Fruit fly (Drosophila melanogaster) whole organism, embryonic: ENCODE measurements around the gene CG1951.

ENCODE experiments used
- Asciz ChIP-seq: fragments of 200-800 bp; sonication (Bioruptor generic); optimal IDR thresholded peaks from 2 replicates; lab custom pipeline; 2017; ENCODE audit warnings: missing biosample characterization, mild to moderate bottlenecking, missing genetic modification characterization, missing genetic modification reagents
- Awh ChIP-seq: fragments of 200-800 bp; sonication (Bioruptor generic); IDR thresholded peaks from 2 replicates; pipeline ENCODE4, ENCODE4 v1.3.6; 2022; ENCODE audit warnings: missing biosample characterization, missing genetic modification characterization
- Bgb ChIP-seq: fragments of 200-800 bp; sonication (Bioruptor generic); IDR thresholded peaks from 2 replicates; pipeline ENCODE4 v1.3.6; 2022; ENCODE audit warnings: missing biosample characterization, missing genetic modification characterization; ENCODE audit not compliant: partially characterized antibody
- C15 ChIP-seq: fragments of 200-800 bp; sonication (Bioruptor generic); IDR thresholded peaks from 3 replicates; pipeline ENCODE4 v1.3.6; 2022; ENCODE audit warnings: missing biosample characterization, missing genetic modification characterization
- CG10274 ChIP-seq: fragments of 200-800 bp; sonication (Bioruptor generic); optimal IDR thresholded peaks from 3 replicates; lab custom pipeline; 2017; ENCODE audit warnings: missing biosample characterization, mild to moderate bottlenecking, missing genetic modification characterization
- CG10979 ChIP-seq: fragments of 200-800 bp; sonication (Bioruptor generic); optimal IDR thresholded peaks from 2 replicates; lab custom pipeline; 2018; ENCODE audit warnings: missing biosample characterization, mild to moderate bottlenecking, missing genetic modification characterization, moderate library complexity
- CG11504 ChIP-seq: fragments of 200-800 bp; sonication (Bioruptor generic); optimal IDR thresholded peaks from 3 replicates; lab custom pipeline; 2019; ENCODE audit warnings: missing biosample characterization, mild to moderate bottlenecking, missing genetic modification characterization, moderate library complexity
- CG1233 ChIP-seq: fragments of 200-800 bp; sonication (Bioruptor generic); optimal IDR thresholded peaks from 4 replicates; lab custom pipeline; 2018; ENCODE audit warnings: missing biosample characterization, mild to moderate bottlenecking, missing genetic modification characterization
- CG13894 ChIP-seq: fragments of 200-800 bp; sonication (Bioruptor generic); optimal IDR thresholded peaks from 3 replicates; lab custom pipeline; 2018; ENCODE audit warnings: missing biosample characterization, mild to moderate bottlenecking, missing genetic modification characterization, moderate library complexity
- CG17186 ChIP-seq: fragments of 200-800 bp; sonication (Bioruptor generic); optimal IDR thresholded peaks from 3 replicates; lab custom pipeline; 2017; ENCODE audit warnings: missing biosample characterization, missing genetic modification reagents, missing genetic modification characterization
- CG18764 ChIP-seq: fragments of 200-800 bp; sonication (Bioruptor generic); optimal IDR thresholded peaks from 3 replicates; lab custom pipeline; 2016; ENCODE audit warnings: missing biosample characterization, missing genetic modification characterization
- CG2875 ChIP-seq: fragments of 200-800 bp; sonication (Bioruptor generic); optimal IDR thresholded peaks from 2 replicates; lab custom pipeline; 2017; ENCODE audit warnings: missing biosample characterization, mild to moderate bottlenecking, missing genetic modification characterization, missing genetic modification reagents
- CG31365 ChIP-seq: fragments of 200-800 bp; sonication (Bioruptor generic); optimal IDR thresholded peaks from 2 replicates; lab custom pipeline; 2018; ENCODE audit warnings: missing biosample characterization, mild to moderate bottlenecking, missing genetic modification characterization
- CG6254 ChIP-seq: fragments of 200-800 bp; sonication (Bioruptor generic); optimal IDR thresholded peaks from 3 replicates; lab custom pipeline; 2017; ENCODE audit warnings: mild to moderate bottlenecking, missing biosample characterization, missing genetic modification reagents, missing genetic modification characterization
- CG6689 ChIP-seq: fragments of 200-800 bp; sonication (Bioruptor generic); IDR thresholded peaks from 2 replicates; pipeline ENCODE4 v1.3.6; 2022; ENCODE audit warnings: missing biosample characterization, missing genetic modification characterization
- CG7963 ChIP-seq: fragments of 200-800 bp; sonication (Bioruptor generic); IDR thresholded peaks from 3 replicates; pipeline ENCODE4 v1.3.6; 2022; ENCODE audit warnings: missing biosample characterization, missing genetic modification characterization; ENCODE audit not compliant: partially characterized antibody
- D19A ChIP-seq: fragments of 200-800 bp; optimal IDR thresholded peaks from 3 replicates; lab custom pipeline; 2019; ENCODE audit warnings: missing biosample characterization, mild to moderate bottlenecking, missing genetic modification characterization, moderate library complexity
- Dad ChIP-seq: fragments of 200-800 bp; sonication (Bioruptor generic); optimal IDR thresholded peaks from 3 replicates; lab custom pipeline; 2016; ENCODE audit warnings: missing biosample characterization, missing genetic modification characterization
- E2f2 ChIP-seq: fragments of 200-800 bp; sonication (Bioruptor generic); IDR thresholded peaks from 2 replicates; pipeline ENCODE4 v1.3.6; 2022; ENCODE audit warnings: missing biosample characterization, missing genetic modification characterization
- Fer1 ChIP-seq: fragments of 200-800 bp; sonication (Bioruptor generic); optimal IDR thresholded peaks from 2 replicates; lab custom pipeline; 2017; ENCODE audit warnings: missing biosample characterization, mild to moderate bottlenecking, missing genetic modification characterization
- Hsf ChIP-seq: fragments of 200-800 bp; sonication (Bioruptor generic); optimal IDR thresholded peaks from 3 replicates; lab custom pipeline; 2016; ENCODE audit warnings: missing biosample characterization, missing genetic modification characterization
- Neu2 ChIP-seq: fragments of 200-800 bp; sonication (Bioruptor generic); optimal IDR thresholded peaks from 3 replicates; lab custom pipeline; 2016; ENCODE audit warnings: missing biosample characterization, missing genetic modification characterization, borderline replicate concordance
- Nf-YA ChIP-seq: fragments of 200-800 bp; sonication (Bioruptor generic); IDR thresholded peaks from 2 replicates; pipeline ENCODE4 v1.3.6; 2022; ENCODE audit warnings: missing biosample characterization, missing genetic modification characterization
- Ravus ChIP-seq: fragments of 200-800 bp; sonication (Bioruptor generic); IDR thresholded peaks from 2 replicates; pipeline ENCODE4 v1.3.6; 2022; ENCODE audit warnings: missing biosample characterization, missing genetic modification characterization
- Ssrp ChIP-seq: fragments of 200-800 bp; sonication (Bioruptor generic); optimal IDR thresholded peaks from 2 replicates; lab custom pipeline; 2018; ENCODE audit warnings: missing biosample characterization, mild to moderate bottlenecking, missing genetic modification characterization, moderate library complexity
- abd-A ChIP-seq: fragments of 200-800 bp; sonication (Bioruptor generic); optimal IDR thresholded peaks from 3 replicates; lab custom pipeline; 2019; ENCODE audit warnings: missing biosample characterization, mild to moderate bottlenecking, missing genetic modification characterization, moderate library complexity
- ap ChIP-seq: fragments of 200-800 bp; sonication (Bioruptor generic); IDR thresholded peaks from 2 replicates; pipeline ENCODE4 v1.3.6; 2022; ENCODE audit warnings: missing biosample characterization, missing genetic modification characterization
- bigmax ChIP-seq: fragments of 200-800 bp; sonication (Bioruptor generic); optimal IDR thresholded peaks from 2 replicates; lab custom pipeline; 2018; ENCODE audit warnings: missing biosample characterization, mild to moderate bottlenecking, missing genetic modification characterization
- br ChIP-seq: fragments of >200 bp; optimal IDR thresholded peaks from 2 replicates; lab custom pipeline; 2017
- btn ChIP-seq: fragments of 200-800 bp; sonication (Bioruptor generic); optimal IDR thresholded peaks from 2 replicates; lab custom pipeline; 2016; ENCODE audit warnings: missing biosample characterization, missing genetic modification characterization
- ems ChIP-seq: fragments of 200-800 bp; sonication (Bioruptor generic); optimal IDR thresholded peaks from 3 replicates; lab custom pipeline; 2016; ENCODE audit warnings: missing biosample characterization, missing genetic modification characterization
- exex ChIP-seq: fragments of 200-800 bp; sonication (Bioruptor generic); optimal IDR thresholded peaks from 4 replicates; lab custom pipeline; 2018; ENCODE audit warnings: missing biosample characterization, mild to moderate bottlenecking, missing genetic modification characterization, moderate library complexity
- fu2 ChIP-seq: fragments of 200-800 bp; sonication (Bioruptor generic); optimal IDR thresholded peaks from 2 replicates; lab custom pipeline; 2016; ENCODE audit warnings: missing biosample characterization, missing genetic modification characterization
- gfzf ChIP-seq: fragments of 200-800 bp; sonication (Bioruptor generic); optimal IDR thresholded peaks from 2 replicates; lab custom pipeline; 2016; ENCODE audit warnings: missing biosample characterization, mild to moderate bottlenecking, missing genetic modification characterization, moderate library complexity
- jing ChIP-seq: fragments of 200-800 bp; sonication (Bioruptor generic); optimal IDR thresholded peaks from 2 replicates; lab custom pipeline; 2018; ENCODE audit warnings: missing biosample characterization, mild to moderate bottlenecking, missing genetic modification characterization
- lbe ChIP-seq: fragments of 200-800 bp; sonication (Bioruptor generic); optimal IDR thresholded peaks from 2 replicates; lab custom pipeline; 2016; ENCODE audit warnings: missing biosample characterization, mild to moderate bottlenecking, missing genetic modification characterization
- lmd ChIP-seq: fragments of 200-800 bp; sonication (Bioruptor generic); IDR thresholded peaks from 2 replicates; pipeline ENCODE4 v1.3.6; 2022; ENCODE audit warnings: missing biosample characterization, missing genetic modification characterization
- lola ChIP-seq, 3 experiments: fragments of >200 bp in 2 of 3; fragments of 200-800 bp in 1 of 3; sonication (Bioruptor generic) in 1 of 3; optimal IDR thresholded peaks; 2 replicates each; lab custom pipeline; 2017 to 2019; ENCODE audit warnings: missing biosample characterization in 3 of 3, missing genetic modification characterization in 3 of 3, mild to moderate bottlenecking in 1 of 3, moderate library complexity in 1 of 3
- luna ChIP-seq: fragments of 200-800 bp; sonication (Bioruptor generic); optimal IDR thresholded peaks from 2 replicates; lab custom pipeline; 2016; ENCODE audit warnings: missing biosample characterization, missing genetic modification characterization
- mam ChIP-seq: fragments of 200-800 bp; sonication (Bioruptor generic); optimal IDR thresholded peaks from 3 replicates; lab custom pipeline; 2016; ENCODE audit warnings: missing biosample characterization, missing genetic modification characterization
- mirr ChIP-seq: fragments of 200-800 bp; sonication (Bioruptor generic); optimal IDR thresholded peaks from 3 replicates; lab custom pipeline; 2018; ENCODE audit warnings: missing biosample characterization, mild to moderate bottlenecking, missing genetic modification characterization
- nerfin-1 ChIP-seq: fragments of 200-800 bp; sonication (Bioruptor generic); optimal IDR thresholded peaks from 3 replicates; lab custom pipeline; 2019; ENCODE audit warnings: missing biosample characterization, mild to moderate bottlenecking, missing genetic modification characterization, moderate library complexity
- pum ChIP-seq: fragments of 200-800 bp; sonication (Bioruptor generic); optimal IDR thresholded peaks from 2 replicates; lab custom pipeline; 2016; ENCODE audit warnings: missing biosample characterization, missing genetic modification characterization
- run ChIP-seq: fragments of 200-800 bp; sonication (Bioruptor generic); optimal IDR thresholded peaks from 3 replicates; lab custom pipeline; 2018; ENCODE audit warnings: missing biosample characterization, mild to moderate bottlenecking, missing genetic modification characterization
- slp2 ChIP-seq: fragments of 200-800 bp; sonication (Bioruptor generic); optimal IDR thresholded peaks from 2 replicates; lab custom pipeline; 2016; ENCODE audit warnings: missing biosample characterization, missing genetic modification characterization
- sr ChIP-seq: fragments of 200-800 bp; sonication (Bioruptor generic); IDR thresholded peaks from 3 replicates; pipeline ENCODE4 v1.3.6; 2022; ENCODE audit warnings: missing biosample characterization, missing genetic modification characterization
- ssp ChIP-seq: fragments of 200-800 bp; sonication (Bioruptor generic); IDR thresholded peaks from 2 replicates; pipeline ENCODE4 v1.3.6; 2022; ENCODE audit warnings: missing biosample characterization, missing genetic modification characterization
- stc ChIP-seq: fragments of 200-800 bp; sonication (Bioruptor generic); IDR thresholded peaks from 2 replicates; pipeline ENCODE4 v1.3.6; 2022; ENCODE audit warnings: missing biosample characterization, missing genetic modification characterization
- usp ChIP-seq: fragments of >200 bp; optimal IDR thresholded peaks from 2 replicates; lab custom pipeline; 2017; ENCODE audit warnings: missing biosample characterization, missing genetic modification characterization
- z ChIP-seq: fragments of 200-800 bp; sonication (Bioruptor generic); IDR thresholded peaks from 3 replicates; pipeline ENCODE4 v1.3.6; 2022; ENCODE audit warnings: missing biosample characterization, missing genetic modification characterization

Gene CG1951

dm6 chr3R:29033909-29034629 lies 7.0 kb downstream of the CG1951 start, which contains the start of the genes beta4GalNAcTB and Cpsf100 (continued):
- TF ChIP-seq C15 (GFP tag; lab: Robert Waterston, UW), result 0 out of 3 replicates have a peak, but pooled peaks have one; percentile 47
- no peak for TF ChIP-seq CG13894
- peak; percentile 46 for TF ChIP-seq Asciz (GFP tag; lab: Kevin White, UChicago)
- TF ChIP-seq stc (GFP tag; lab: Robert Waterston, UW), result no peak
- peak; percentile 21 for TF ChIP-seq Dad (GFP tag; lab: Kevin White, UChicago)
- TF ChIP-seq CG18764, result peak; percentile 49
- peak; percentile 81 for TF ChIP-seq CG1233 (GFP tag; lab: Kevin White, UChicago)
- TF ChIP-seq slp2 (GFP tag; lab: Kevin White, UChicago), result peak; percentile 51
- no peak for TF ChIP-seq lbe
- peak; percentile 80 for TF ChIP-seq exex (tag; lab: Kevin White, UChicago)
- TF ChIP-seq luna (GFP tag; lab: Kevin White, UChicago), result no peak
- TF ChIP-seq E2f2 (GFP tag; lab: Robert Waterston, UW), result peak; percentile 26; the same call in 1 of the 2 replicates
- no peak for TF ChIP-seq Ravus (GFP tag; lab: Robert Waterston, UW)
- TF ChIP-seq sr (GFP tag; lab: Robert Waterston, UW), result no peak
- TF ChIP-seq CG6689 (GFP tag; lab: Robert Waterston, UW), result peak; percentile 78
- TF ChIP-seq run (tag; lab: Kevin White, UChicago), result no peak
- TF ChIP-seq pum, result peak; percentile 65
- no peak for TF ChIP-seq Bgb (GFP tag; lab: Robert Waterston, UW)
- no peak for TF ChIP-seq CG7963 (GFP tag; lab: Robert Waterston, UW)
- peak; percentile 41 for TF ChIP-seq Fer1 (GFP tag; lab: Kevin White, UChicago)
- TF ChIP-seq CG10979, result peak; percentile 57
- peak; percentile 68 for TF ChIP-seq lmd (GFP tag; lab: Robert Waterston, UW)
- TF ChIP-seq CG31365 (tag; lab: Kevin White, UChicago), result no peak
- peak; percentile 46 for TF ChIP-seq ap
- no peak for TF ChIP-seq CG6254 (GFP tag; lab: Kevin White, UChicago)
- TF ChIP-seq z (GFP tag; lab: Robert Waterston, UW), result no peak
- TF ChIP-seq Ssrp (tag; lab: Kevin White, UChicago), result peak; percentile 72
- peak; percentile 59 for TF ChIP-seq ssp (GFP tag; lab: Robert Waterston, UW)
- no peak for TF ChIP-seq D19A (tag; lab: Kevin White, UChicago)
- TF ChIP-seq Neu2 (GFP tag; lab: Kevin White, UChicago), result no peak
- TF ChIP-seq CG10274, result peak; percentile 47
- no peak for TF ChIP-seq mirr (GFP tag; lab: Kevin White, UChicago)
- TF ChIP-seq br (lab: Kevin White, UChicago), result no peak
- no peak for TF ChIP-seq Awh (GFP tag; lab: Robert Waterston, UW)
- TF ChIP-seq mam (GFP tag; lab: Kevin White, UChicago), result peak; percentile 64
- TF ChIP-seq btn, result no peak
- TF ChIP-seq ems (GFP tag; lab: Kevin White, UChicago), result peak; percentile 21
- peak; percentile 28 for TF ChIP-seq CG2875 (GFP tag; lab: Kevin White, UChicago)
- no peak for TF ChIP-seq bigmax (GFP tag; lab: Kevin White, UChicago)
- TF ChIP-seq fu2 (GFP tag; lab: Kevin White, UChicago), result peak; percentile 65
- peak; percentile 72 for TF ChIP-seq CG11504
- TF ChIP-seq Nf-YA, result no peak
- peak; percentile 82 for TF ChIP-seq Hsf (GFP tag; lab: Kevin White, UChicago)
- peak; percentile 61 for TF ChIP-seq nerfin-1 (tag; lab: Kevin White, UChicago)
- TF ChIP-seq gfzf (GFP tag; lab: Kevin White, UChicago), result no peak
- no peak for TF ChIP-seq abd-A (tag; lab: Kevin White, UChicago)
- peak; percentile 48 for TF ChIP-seq jing
- TF ChIP-seq usp (GFP tag; lab: Kevin White, UChicago), result no peak
- no peak for TF ChIP-seq CG17186
- peak in 1 of 3 experiments; percentile 81 for TF ChIP-seq lola (GFP tag; optimal IDR thresholded peaks at IDR 0.05; lab: Kevin White, UChicago)
